Worm (Caenorhabditis elegans) whole organism, L1 larva: Measurements from ENCODE around the gene F37A4.1.

Experiments
- ama-1 ChIP-seq: fragments of 150-350 bp; optimal IDR thresholded peaks from 2 replicates; lab custom pipeline; 2014
- ceh-88 ChIP-seq: fragments of 200-800 bp; sonication (Bioruptor generic); IDR thresholded peaks from 2 replicates; pipeline ENCODE4 v1.3.6; 2022; ENCODE audit warnings: missing genetic modification characterization, missing compliant biosample characterization
- egl-13 ChIP-seq: sonication (generic microtip); optimal IDR thresholded peaks from 2 replicates; lab custom pipeline; 2016; ENCODE audit warnings: missing genotype, missing genetic modification reagents, missing genetic modification characterization, missing compliant biosample characterization
- egl-27 ChIP-seq, 2 experiments: fragments of 150-350 bp in 1 of 2; sonication (generic microtip); optimal IDR thresholded peaks; 3 replicates each; lab custom pipeline; 2017 to 2018; ENCODE audit warnings: missing biosample characterization in 2 of 2, missing genetic modification characterization in 2 of 2, missing genetic modification reagents in 2 of 2
- hpl-2 ChIP-seq: fragments of 150-350 bp; optimal IDR thresholded peaks from 2 replicates; lab custom pipeline; 2014; ENCODE audit warnings: missing biosample characterization, missing genetic modification reagents, missing genetic modification characterization
- lin-13 ChIP-seq: fragments of 150-350 bp; optimal IDR thresholded peaks from 2 replicates; lab custom pipeline; 2014; ENCODE audit warnings: missing biosample characterization, missing genetic modification reagents, missing genetic modification characterization
- lin-39 ChIP-seq: fragments of 150-350 bp; optimal IDR thresholded peaks from 2 replicates; lab custom pipeline; 2014; ENCODE audit warnings: missing biosample characterization, missing genetic modification reagents, missing genetic modification characterization
- lsy-2 ChIP-seq, 2 experiments: fragments of 150-350 bp; optimal IDR thresholded peaks; 2 replicates each; lab custom pipeline; 2014; ENCODE audit warnings: missing biosample characterization in 2 of 2, missing genetic modification characterization in 2 of 2
- nhr-12 ChIP-seq: sonication (generic microtip); optimal IDR thresholded peaks from 2 replicates; lab custom pipeline; 2017; ENCODE audit warnings: missing biosample characterization, missing genetic modification characterization
- nhr-76 ChIP-seq: sonication (generic microtip); optimal IDR thresholded peaks from 2 replicates; lab custom pipeline; 2017; ENCODE audit warnings: missing biosample characterization, missing genetic modification characterization
- nhr-90 ChIP-seq: sonication (generic microtip); optimal IDR thresholded peaks from 2 replicates; lab custom pipeline; 2016; ENCODE audit warnings: mild to moderate bottlenecking, missing genetic modification characterization, missing compliant biosample characterization; ENCODE audit not compliant: poor library complexity
- skn-1 ChIP-seq: fragments of 150-350 bp; optimal IDR thresholded peaks from 2 replicates; lab custom pipeline; 2014; ENCODE audit warnings: missing biosample characterization, missing genetic modification characterization

- TF ChIP-seq lin-13 (GFP tag; lab: Kevin White, UChicago) (no peak), lsy-2 (tag; optimal IDR thresholded peaks at IDR 0.05; lab: Kevin White, UChicago) (no peak), hpl-2 (no peak), egl-13 (no peak), ama-1 (lab: Kevin White, UChicago) (no peak), skn-1 (tag; lab: Kevin White, UChicago) (no peak), nhr-90 (tag; lab: Kevin White, UChicago) (no peak), egl-27 (tag; optimal IDR thresholded peaks at IDR 0.05; lab: Kevin White, UChicago) (no peak), nhr-76 (no peak), lin-39 (tag; lab: Kevin White, UChicago) (no peak), ceh-88 (GFP tag; lab: Robert Waterston, UW) (no peak), nhr-12 (tag; lab: Kevin White, UChicago) (no peak)
Observed at ce11 chrIII:6723089-6723488, at the start of gene F37A4.1.
